Worm (Caenorhabditis elegans) whole organism, L1 larva: ENCODE data around the gene ceh-48.

Experiments used
- C04F5.9 ChIP-seq: sonication (generic microtip); optimal IDR thresholded peaks from 2 replicates; lab custom pipeline; 2016; ENCODE audit warnings: missing genetic modification characterization, missing compliant biosample characterization
- F16B12.6 ChIP-seq: fragments of 150-350 bp; optimal IDR thresholded peaks from 2 replicates; lab custom pipeline; 2014; ENCODE audit warnings: missing biosample characterization, missing genetic modification characterization
- alr-1 ChIP-seq: fragments of 200-800 bp; sonication (Bioruptor generic); optimal IDR thresholded peaks from 2 replicates; lab custom pipeline; 2018; ENCODE audit warnings: borderline replicate concordance, mild to moderate bottlenecking, missing genetic modification characterization, missing compliant biosample characterization
- aly-2 ChIP-seq: fragments of 150-350 bp; optimal IDR thresholded peaks from 2 replicates; lab custom pipeline; 2014; ENCODE audit warnings: missing biosample characterization, missing genetic modification characterization
- ceh-63 ChIP-seq: fragments of 200-800 bp; sonication (Bioruptor generic); optimal IDR thresholded peaks from 2 replicates; lab custom pipeline; 2018; ENCODE audit warnings: mild to moderate bottlenecking, missing genetic modification characterization, missing compliant biosample characterization
- ceh-8 ChIP-seq: fragments of 200-800 bp; sonication (Bioruptor generic); optimal IDR thresholded peaks from 2 replicates; lab custom pipeline; 2018; ENCODE audit warnings: mild to moderate bottlenecking, missing genetic modification characterization, moderate library complexity, missing compliant biosample characterization
- ceh-82 ChIP-seq, 3 experiments: fragments of 150-350 bp in 1 of 3; sonication (generic microtip) in 2 of 3; optimal IDR thresholded peaks; 2 replicates each; lab custom pipeline; 2014 to 2017; ENCODE audit warnings: missing biosample characterization in 3 of 3, missing genetic modification characterization in 3 of 3
- ceh-88 ChIP-seq: fragments of 200-800 bp; sonication (Bioruptor generic); IDR thresholded peaks from 2 replicates; pipeline ENCODE4 v1.3.6; 2022; ENCODE audit warnings: missing genetic modification characterization, missing compliant biosample characterization
- ceh-90 ChIP-seq: sonication (generic microtip); optimal IDR thresholded peaks from 2 replicates; lab custom pipeline; 2016; ENCODE audit warnings: missing genetic modification characterization, missing compliant biosample characterization
- ces-1 ChIP-seq: fragments of 150-350 bp; optimal IDR thresholded peaks from 2 replicates; lab custom pipeline; 2014; ENCODE audit warnings: missing biosample characterization, missing genetic modification reagents, missing genetic modification characterization
- dpl-1 ChIP-seq, 3 experiments: fragments of 150-350 bp in 2 of 3; sonication (generic microtip) in 1 of 3; optimal IDR thresholded peaks; 2 replicates each; lab custom pipeline; 2014 to 2017; ENCODE audit warnings: missing biosample characterization in 3 of 3, missing genetic modification characterization in 3 of 3, missing genetic modification reagents in 3 of 3
- dsc-1 ChIP-seq: sonication (generic microtip); optimal IDR thresholded peaks from 2 replicates; lab custom pipeline; 2016; ENCODE audit warnings: mild to moderate bottlenecking, missing genetic modification characterization, missing compliant biosample characterization
- efl-3 ChIP-seq: fragments of 200-800 bp; sonication (Bioruptor generic); optimal IDR thresholded peaks from 2 replicates; lab custom pipeline; 2018; ENCODE audit warnings: mild to moderate bottlenecking, missing genetic modification characterization, missing compliant biosample characterization
- egl-13 ChIP-seq: sonication (generic microtip); optimal IDR thresholded peaks from 2 replicates; lab custom pipeline; 2016; ENCODE audit warnings: missing genotype, missing genetic modification reagents, missing genetic modification characterization, missing compliant biosample characterization
- egl-27 ChIP-seq, 2 experiments: fragments of 150-350 bp in 1 of 2; sonication (generic microtip); optimal IDR thresholded peaks; 3 replicates each; lab custom pipeline; 2017 to 2018; ENCODE audit warnings: missing biosample characterization in 2 of 2, missing genetic modification characterization in 2 of 2, missing genetic modification reagents in 2 of 2
- ets-5 ChIP-seq: fragments of 200-800 bp; sonication (Bioruptor generic); IDR thresholded peaks from 2 replicates; pipeline ENCODE4 v1.3.6; 2022; ENCODE audit warnings: missing genetic modification characterization, missing compliant biosample characterization
- fkh-4 ChIP-seq: sonication (generic microtip); optimal IDR thresholded peaks from 2 replicates; lab custom pipeline; 2016; ENCODE audit warnings: missing compliant biosample characterization, missing genetic modification characterization, borderline replicate concordance
- fkh-8 ChIP-seq: sonication (generic microtip); optimal IDR thresholded peaks from 2 replicates; lab custom pipeline; 2016; ENCODE audit warnings: mild to moderate bottlenecking, missing genetic modification characterization, missing compliant biosample characterization
- hlh-17 ChIP-seq: fragments of 200-800 bp; sonication (Bioruptor generic); optimal IDR thresholded peaks from 2 replicates; lab custom pipeline; 2018; ENCODE audit warnings: missing genetic modification characterization, mild to moderate bottlenecking, missing compliant biosample characterization, moderate library complexity, borderline replicate concordance
- hlh-4 ChIP-seq: sonication (generic microtip); optimal IDR thresholded peaks from 2 replicates; lab custom pipeline; 2016; ENCODE audit warnings: mild to moderate bottlenecking, missing genetic modification characterization, missing compliant biosample characterization
- hpl-2 ChIP-seq: fragments of 150-350 bp; optimal IDR thresholded peaks from 2 replicates; lab custom pipeline; 2014; ENCODE audit warnings: missing biosample characterization, missing genetic modification reagents, missing genetic modification characterization
- irx-1 ChIP-seq: sonication (generic microtip); optimal IDR thresholded peaks from 2 replicates; lab custom pipeline; 2016; ENCODE audit warnings: missing genetic modification characterization, missing compliant biosample characterization
- jun-1 ChIP-seq: fragments of 150-350 bp; optimal IDR thresholded peaks from 2 replicates; lab custom pipeline; 2014; ENCODE audit warnings: missing biosample characterization, missing genetic modification reagents, missing genetic modification characterization
- lin-13 ChIP-seq: fragments of 150-350 bp; optimal IDR thresholded peaks from 2 replicates; lab custom pipeline; 2014; ENCODE audit warnings: missing biosample characterization, missing genetic modification reagents, missing genetic modification characterization
- lin-14 ChIP-seq: fragments of 200-800 bp; sonication (Bioruptor generic); optimal IDR thresholded peaks from 2 replicates; lab custom pipeline; 2018; ENCODE audit warnings: mild to moderate bottlenecking, missing genetic modification characterization, moderate library complexity, missing compliant biosample characterization
- lin-15B ChIP-seq: fragments of 150-350 bp; sonication (generic microtip); optimal IDR thresholded peaks from 3 replicates; lab custom pipeline; 2014; ENCODE audit warnings: missing biosample characterization, missing genetic modification characterization
- lin-35 ChIP-seq, 2 experiments: fragments of 150-350 bp; optimal IDR thresholded peaks; 2 replicates each; lab custom pipeline; 2014; ENCODE audit warnings: missing biosample characterization in 2 of 2, missing genetic modification characterization in 2 of 2, missing genetic modification reagents in 2 of 2
- lir-3 ChIP-seq: sonication (generic microtip); optimal IDR thresholded peaks from 2 replicates; lab custom pipeline; 2016; ENCODE audit warnings: mild to moderate bottlenecking, missing genetic modification characterization, moderate library complexity, missing compliant biosample characterization; ENCODE audit not compliant: poor library complexity
- lsy-2 ChIP-seq, 2 experiments: fragments of 150-350 bp; optimal IDR thresholded peaks; 2 replicates each; lab custom pipeline; 2014; ENCODE audit warnings: missing biosample characterization in 2 of 2, missing genetic modification characterization in 2 of 2
- mab-9 ChIP-seq: fragments of 200-800 bp; sonication (Bioruptor generic); IDR thresholded peaks from 2 replicates; pipeline ENCODE4 v1.3.6; 2022; ENCODE audit warnings: missing genetic modification reagents, missing genetic modification characterization, missing compliant biosample characterization
- mdl-1 ChIP-seq, 2 experiments: fragments of 150-350 bp; optimal IDR thresholded peaks; 2 replicates each; lab custom pipeline; 2014 to 2017; ENCODE audit warnings: missing biosample characterization in 2 of 2, missing genetic modification characterization in 2 of 2, inconsistent platforms in 1 of 2
- mef-2 ChIP-seq: fragments of 150-350 bp; optimal IDR thresholded peaks from 2 replicates; lab custom pipeline; 2014; ENCODE audit warnings: missing biosample characterization, missing genetic modification characterization
- nhr-11 ChIP-seq: fragments of 150-350 bp; optimal IDR thresholded peaks from 2 replicates; lab custom pipeline; 2014; ENCODE audit warnings: missing biosample characterization, missing genetic modification characterization
- nhr-19 ChIP-seq: fragments of 200-800 bp; sonication (Bioruptor generic); conservative IDR thresholded peaks from 2 replicates; pipeline ENCODE4 v1.3.6; 2022; ENCODE audit warnings: missing genetic modification characterization, missing compliant biosample characterization
- nhr-20 ChIP-seq: sonication (generic microtip); optimal IDR thresholded peaks from 2 replicates; lab custom pipeline; 2016; ENCODE audit warnings: mild to moderate bottlenecking, missing genetic modification characterization, missing compliant biosample characterization
- nhr-47 ChIP-seq: sonication (generic microtip); optimal IDR thresholded peaks from 2 replicates; lab custom pipeline; 2016; ENCODE audit warnings: mild to moderate bottlenecking, missing genetic modification characterization, moderate library complexity, missing compliant biosample characterization
- nhr-76 ChIP-seq: sonication (generic microtip); optimal IDR thresholded peaks from 2 replicates; lab custom pipeline; 2017; ENCODE audit warnings: missing biosample characterization, missing genetic modification characterization
- nhr-84 ChIP-seq: sonication (generic microtip); optimal IDR thresholded peaks from 2 replicates; lab custom pipeline; 2017; ENCODE audit warnings: missing biosample characterization, missing genetic modification characterization
- nhr-85 ChIP-seq: sonication (generic microtip); peaks from one replicate; lab custom pipeline; 2016; ENCODE audit warnings: missing genetic modification characterization, inconsistent platforms, missing compliant biosample characterization
- pag-3 ChIP-seq: sonication (generic microtip); optimal IDR thresholded peaks from 2 replicates; lab custom pipeline; 2017; ENCODE audit warnings: missing genetic modification characterization, mild to moderate bottlenecking, missing compliant biosample characterization, antibody characterized with exemption, borderline replicate concordance; ENCODE audit not compliant: insufficient read depth
- pax-3 ChIP-seq: fragments of 200-800 bp; sonication (Bioruptor generic); optimal IDR thresholded peaks from 2 replicates; lab custom pipeline; 2018; ENCODE audit warnings: mild to moderate bottlenecking, missing genetic modification characterization, moderate library complexity, missing compliant biosample characterization
- pqm-1 ChIP-seq: sonication (generic microtip); optimal IDR thresholded peaks from 3 replicates; lab custom pipeline; 2017; ENCODE audit warnings: missing biosample characterization, missing genetic modification characterization
- snpc-4 ChIP-seq: fragments of 150-350 bp; optimal IDR thresholded peaks from 2 replicates; lab custom pipeline; 2014; ENCODE audit warnings: missing biosample characterization, missing genetic modification characterization
- sptf-1 ChIP-seq: fragments of 150-350 bp; optimal IDR thresholded peaks from 2 replicates; lab custom pipeline; 2014; ENCODE audit warnings: missing biosample characterization, missing genetic modification characterization
- sup-37 ChIP-seq: fragments of 200-800 bp; sonication (Bioruptor generic); optimal IDR thresholded peaks from 2 replicates; lab custom pipeline; 2018; ENCODE audit warnings: mild to moderate bottlenecking, missing genetic modification characterization, missing compliant biosample characterization
- tlp-1 ChIP-seq: fragments of 150-350 bp; optimal IDR thresholded peaks from 2 replicates; lab custom pipeline; 2014; ENCODE audit warnings: missing biosample characterization, missing genetic modification characterization
- unc-30 ChIP-seq: sonication (generic microtip); optimal IDR thresholded peaks from 2 replicates; lab custom pipeline; 2017; ENCODE audit warnings: missing biosample characterization, missing genetic modification characterization
- unc-62 ChIP-seq: fragments of 150-350 bp; optimal IDR thresholded peaks from 2 replicates; lab custom pipeline; 2014; ENCODE audit warnings: missing biosample characterization, missing genetic modification reagents, missing genetic modification characterization
- xbp-1 ChIP-seq: sonication (generic microtip); optimal IDR thresholded peaks from 2 replicates; lab custom pipeline; 2016; ENCODE audit warnings: missing genetic modification characterization, missing compliant biosample characterization
- zag-1 ChIP-seq: fragments of 150-350 bp; optimal IDR thresholded peaks from 2 replicates; lab custom pipeline; 2014; ENCODE audit warnings: missing biosample characterization, missing genetic modification characterization
- ztf-11 ChIP-seq, 2 experiments: sonication (generic microtip); optimal IDR thresholded peaks; 2 replicates each; lab custom pipeline; 2016 to 2017; ENCODE audit warnings: missing genetic modification characterization in 2 of 2, missing biosample characterization in 1 of 2, missing compliant biosample characterization in 1 of 2
- ztf-4 ChIP-seq: fragments of 150-350 bp; optimal IDR thresholded peaks from 2 replicates; lab custom pipeline; 2014; ENCODE audit warnings: missing biosample characterization, missing genetic modification characterization

The ceh-48 gene

DNA sequence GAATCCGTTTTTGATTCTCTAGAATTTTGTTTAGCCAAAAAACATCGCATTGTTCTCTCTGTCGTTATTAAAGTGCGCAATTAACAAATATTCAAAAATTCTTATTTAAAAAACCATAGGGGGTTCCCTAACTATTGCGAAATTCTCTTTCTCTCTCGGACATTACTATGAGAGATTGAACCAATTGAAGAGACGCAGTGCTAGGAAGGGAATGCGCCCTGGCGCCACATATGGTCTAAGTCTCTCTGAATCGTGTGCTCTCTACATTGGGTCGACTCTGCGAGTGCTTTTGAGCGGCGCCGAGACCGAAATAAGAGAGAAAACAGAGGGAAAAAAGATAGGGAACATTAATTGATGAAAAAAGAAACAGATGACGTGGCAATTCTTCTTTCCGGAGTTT, 26.0 kb upstream of the ceh-48 start (continued):
- TF ChIP-seq ceh-8 (GFP tag; lab: Kevin White, UChicago) (peak; percentile 1), hlh-4 (no peak), dsc-1 (tag; lab: Kevin White, UChicago) (peak; percentile 90), ceh-88 (GFP tag; lab: Robert Waterston, UW) (no peak), ceh-63 (GFP tag; lab: Kevin White, UChicago) (no peak), sptf-1 (tag; lab: Kevin White, UChicago) (no peak), alr-1 (tag; lab: Kevin White, UChicago) (no peak), nhr-19 (GFP tag; lab: Robert Waterston, UW) (peak; percentile 71), pax-3 (tag; lab: Kevin White, UChicago) (no peak), irx-1 (tag; lab: Kevin White, UChicago) (peak; percentile 37), tlp-1 (tag; lab: Kevin White, UChicago) (no peak), snpc-4 (tag; lab: Kevin White, UChicago) (peak; percentile 54), xbp-1 (peak; percentile 68), fkh-4 (tag; lab: Kevin White, UChicago) (peak; percentile 57), ces-1 (GFP tag; lab: Kevin White, UChicago) (no peak), lsy-2 (tag; optimal IDR thresholded peaks at IDR 0.05; lab: Kevin White, UChicago) (peak; percentile 65 to 68), sup-37 (peak; percentile 27), aly-2 (peak; percentile 9), ceh-82 (tag; optimal IDR thresholded peaks at IDR 0.05; lab: Kevin White, UChicago) (peak; percentile 47 to 78 (median 78)), lin-15B (tag; lab: Kevin White, UChicago) (no peak), fkh-8 (tag; lab: Kevin White, UChicago) (peak; percentile 35), zag-1 (no peak), C04F5.9 (no peak), unc-30 (tag; lab: Kevin White, UChicago) (no peak), nhr-20 (peak; percentile 70), egl-13 (tag; lab: Kevin White, UChicago) (peak; percentile 37), nhr-85 (tag; lab: Kevin White, UChicago) (no peak), ets-5 (GFP tag; lab: Robert Waterston, UW) (no peak), lir-3 (tag; lab: Kevin White, UChicago) (no peak), mab-9 (GFP tag; lab: Robert Waterston, UW) (no peak), F16B12.6 (tag; lab: Kevin White, UChicago) (peak; percentile 18), mef-2 (tag; lab: Kevin White, UChicago) (peak; percentile 13), ceh-90 (tag; lab: Kevin White, UChicago) (no peak), unc-62 (GFP tag; lab: Kevin White, UChicago) (no peak), ztf-11 (tag; optimal IDR thresholded peaks at IDR 0.05; lab: Kevin White, UChicago) (no peak), lin-14 (GFP tag; lab: Kevin White, UChicago) (peak; percentile 96), ztf-4 (tag; lab: Kevin White, UChicago) (peak; percentile 14), efl-3 (GFP tag; lab: Kevin White, UChicago) (no peak), mdl-1 (tag; optimal IDR thresholded peaks at IDR 0.05; lab: Kevin White, UChicago) (peak in 1 of 2 experiments; percentile 49), dpl-1 (GFP tag; optimal IDR thresholded peaks at IDR 0.05; lab: Kevin White, UChicago) (peak; percentile 47 to 66 (median 56)), lin-35 (GFP tag; optimal IDR thresholded peaks at IDR 0.05; lab: Kevin White, UChicago) (peak; percentile 52 to 62), nhr-84 (no peak), jun-1 (tag; lab: Kevin White, UChicago) (peak; percentile 25), egl-27 (tag; optimal IDR thresholded peaks at IDR 0.05; lab: Kevin White, UChicago) (peak in 1 of 2 experiments; percentile 16), pag-3 (no peak), nhr-47 (peak; percentile 72), hlh-17 (GFP tag; lab: Kevin White, UChicago) (no peak), nhr-11 (tag; lab: Kevin White, UChicago) (no peak), hpl-2 (GFP tag; lab: Kevin White, UChicago) (peak; percentile 50), lin-13 (GFP tag; lab: Kevin White, UChicago) (peak; percentile 37), nhr-76 (no peak), pqm-1 (tag; lab: Kevin White, UChicago) (no peak)
